Worm (Caenorhabditis elegans) whole organism, L1 larva: ENCODE data around the gene D1054.10.

Source experiments
- aly-2 ChIP-seq: fragments of 150-350 bp; optimal IDR thresholded peaks from 2 replicates; lab custom pipeline; 2014; ENCODE audit warnings: missing biosample characterization, missing genetic modification characterization
- ama-1 ChIP-seq: fragments of 150-350 bp; optimal IDR thresholded peaks from 2 replicates; lab custom pipeline; 2014
- ces-1 ChIP-seq: fragments of 150-350 bp; optimal IDR thresholded peaks from 2 replicates; lab custom pipeline; 2014; ENCODE audit warnings: missing biosample characterization, missing genetic modification reagents, missing genetic modification characterization
- dpl-1 ChIP-seq, 3 experiments: fragments of 150-350 bp in 2 of 3; sonication (generic microtip) in 1 of 3; optimal IDR thresholded peaks; 2 replicates each; lab custom pipeline; 2014 to 2017; ENCODE audit warnings: missing biosample characterization in 3 of 3, missing genetic modification characterization in 3 of 3, missing genetic modification reagents in 3 of 3
- efl-1 ChIP-seq, 4 experiments: fragments of 150-350 bp; optimal IDR thresholded peaks in 3 of 4; peaks in 1 of 4; 1 replicate in 1 of 4; 2 replicates in 3 of 4; lab custom pipeline; 2014; ENCODE audit warnings: missing biosample characterization in 2 of 4, missing genetic modification characterization in 2 of 4, missing genetic modification reagents in 2 of 4
- fkh-10 ChIP-seq: sonication (generic microtip); optimal IDR thresholded peaks from 2 replicates; lab custom pipeline; 2017; ENCODE audit warnings: missing biosample characterization, missing genetic modification reagents, missing genetic modification characterization
- mep-1 ChIP-seq: fragments of 150-350 bp; optimal IDR thresholded peaks from 2 replicates; lab custom pipeline; 2014; ENCODE audit warnings: missing biosample characterization, missing genetic modification characterization
- nhr-11 ChIP-seq: fragments of 150-350 bp; optimal IDR thresholded peaks from 2 replicates; lab custom pipeline; 2014; ENCODE audit warnings: missing biosample characterization, missing genetic modification characterization
- nhr-77 ChIP-seq: fragments of 150-350 bp; optimal IDR thresholded peaks from 2 replicates; lab custom pipeline; 2014; ENCODE audit warnings: missing biosample characterization, missing genetic modification characterization
- sox-4 ChIP-seq: sonication (generic microtip); optimal IDR thresholded peaks from 2 replicates; lab custom pipeline; 2016; ENCODE audit warnings: missing genetic modification characterization, missing compliant biosample characterization
- unc-98 ChIP-seq: fragments of 200-800 bp; sonication (Bioruptor generic); IDR thresholded peaks from 2 replicates; pipeline ENCODE4 v1.3.6; 2022; ENCODE audit warnings: missing genetic modification characterization, missing compliant biosample characterization

ce11 chrV:10768892-10769291 lies 23.8 kb downstream of the D1054.10 start:
- no peak for TF ChIP-seq ama-1 (lab: Kevin White, UChicago)
- TF ChIP-seq sox-4, result no peak
- no peak for TF ChIP-seq aly-2 (tag; lab: Kevin White, UChicago)
- TF ChIP-seq mep-1 (tag; lab: Kevin White, UChicago), result no peak
- no peak for TF ChIP-seq nhr-77 (tag; lab: Kevin White, UChicago)
- no peak for TF ChIP-seq fkh-10
- TF ChIP-seq efl-1 (optimal IDR thresholded peaks at IDR 0.05; lab: Kevin White, UChicago), result no peak
- TF ChIP-seq efl-1 (GFP tag; optimal IDR thresholded peaks at IDR 0.05 in 1 of 2; lab: Kevin White, UChicago), result no peak
- TF ChIP-seq dpl-1 (GFP tag; optimal IDR thresholded peaks at IDR 0.05; lab: Kevin White, UChicago), result no peak
- TF ChIP-seq unc-98, result no peak
- TF ChIP-seq nhr-11 (tag; lab: Kevin White, UChicago), result no peak
- TF ChIP-seq ces-1 (GFP tag; lab: Kevin White, UChicago), result no peak
